Worm (Caenorhabditis elegans) whole organism, L3 larva: ENCODE data around the gene Y73C8C.4.

Experiments
- ama-1 ChIP-seq: fragments of 150-350 bp; optimal IDR thresholded peaks from 2 replicates; lab custom pipeline; 2018
- egl-5 ChIP-seq: fragments of 150-350 bp; optimal IDR thresholded peaks from 2 replicates; lab custom pipeline; 2017; ENCODE audit warnings: missing biosample characterization, missing genetic modification reagents, missing genetic modification characterization, inconsistent platforms
- fos-1 ChIP-seq: fragments of 150-350 bp; optimal IDR thresholded peaks from 2 replicates; lab custom pipeline; 2014; ENCODE audit warnings: missing biosample characterization, missing genetic modification characterization
- jun-1 ChIP-seq: fragments of 150-350 bp; optimal IDR thresholded peaks from 2 replicates; lab custom pipeline; 2014; ENCODE audit warnings: missing biosample characterization, missing genetic modification reagents, missing genetic modification characterization
- lin-39 ChIP-seq: fragments of 150-350 bp; optimal IDR thresholded peaks from 2 replicates; lab custom pipeline; 2018; ENCODE audit warnings: missing biosample characterization, missing genetic modification reagents, missing genetic modification characterization
- mdl-1 ChIP-seq: fragments of 150-350 bp; optimal IDR thresholded peaks from 2 replicates; lab custom pipeline; 2014; ENCODE audit warnings: missing biosample characterization, missing genetic modification characterization
- nfya-1 ChIP-seq: sonication (generic microtip); optimal IDR thresholded peaks from 2 replicates; lab custom pipeline; 2017; ENCODE audit warnings: missing genetic modification characterization, mild to moderate bottlenecking, missing compliant biosample characterization, antibody characterized with exemption, moderate library complexity; ENCODE audit not compliant: insufficient read depth
- nhr-11 ChIP-seq: fragments of 150-350 bp; optimal IDR thresholded peaks from 2 replicates; lab custom pipeline; 2014; ENCODE audit warnings: missing biosample characterization, missing genetic modification characterization
- pha-4 ChIP-seq: fragments of 150-350 bp; optimal IDR thresholded peaks from 2 replicates; lab custom pipeline; 2014; ENCODE audit warnings: missing biosample characterization, missing genetic modification reagents, missing genetic modification characterization
- snpc-4 ChIP-seq: fragments of 150-350 bp; optimal IDR thresholded peaks from 2 replicates; lab custom pipeline; 2014; ENCODE audit warnings: missing biosample characterization, missing genetic modification characterization
- unc-62 ChIP-seq: fragments of 150-350 bp; sonication (generic microtip); optimal IDR thresholded peaks from 4 replicates; lab custom pipeline; 2014; ENCODE audit warnings: missing biosample characterization, missing genetic modification reagents, missing genetic modification characterization
- zag-1 ChIP-seq: fragments of 150-350 bp; optimal IDR thresholded peaks from 2 replicates; lab custom pipeline; 2014; ENCODE audit warnings: missing biosample characterization, missing genetic modification characterization
- ztf-11 ChIP-seq: fragments of 150-350 bp; optimal IDR thresholded peaks from 2 replicates; lab custom pipeline; 2014; ENCODE audit warnings: missing biosample characterization, missing genetic modification characterization

ce11 chrV:3081471-3081870 is 20.5 kb downstream of the Y73C8C.4 start, which contains the start of gene srt-7:
- TF ChIP-seq pha-4 (tag; lab: Kevin White, UChicago) (no peak), nhr-11 (tag; lab: Kevin White, UChicago) (no peak), egl-5 (tag; lab: Kevin White, UChicago) (no peak), mdl-1 (no peak), ztf-11 (tag; lab: Kevin White, UChicago) (no peak), ama-1 (lab: Kevin White, UChicago) (no peak), jun-1 (tag; lab: Kevin White, UChicago) (no peak), unc-62 (GFP tag; lab: Kevin White, UChicago) (no peak), zag-1 (no peak), snpc-4 (tag; lab: Kevin White, UChicago) (no peak), nfya-1 (tag; lab: Kevin White, UChicago) (no peak), lin-39 (tag; lab: Kevin White, UChicago) (no peak), fos-1 (tag; lab: Kevin White, UChicago) (no peak)
